Worm (Caenorhabditis elegans) whole organism, L1 larva: ENCODE measurements around the gene apx-1.

Experiments used
- C16A3.4 ChIP-seq: fragments of 150-350 bp; optimal IDR thresholded peaks from 2 replicates; lab custom pipeline; 2014; ENCODE audit warnings: missing biosample characterization, missing genetic modification characterization
- skn-1 ChIP-seq: fragments of 150-350 bp; optimal IDR thresholded peaks from 2 replicates; lab custom pipeline; 2014; ENCODE audit warnings: missing biosample characterization, missing genetic modification characterization
- snu-23 ChIP-seq: sonication (generic microtip); optimal IDR thresholded peaks from 2 replicates; lab custom pipeline; 2016; ENCODE audit warnings: missing genetic modification characterization, missing compliant biosample characterization
- sup-37 ChIP-seq: fragments of 200-800 bp; sonication (Bioruptor generic); optimal IDR thresholded peaks from 2 replicates; lab custom pipeline; 2018; ENCODE audit warnings: mild to moderate bottlenecking, missing genetic modification characterization, missing compliant biosample characterization

DNA sequence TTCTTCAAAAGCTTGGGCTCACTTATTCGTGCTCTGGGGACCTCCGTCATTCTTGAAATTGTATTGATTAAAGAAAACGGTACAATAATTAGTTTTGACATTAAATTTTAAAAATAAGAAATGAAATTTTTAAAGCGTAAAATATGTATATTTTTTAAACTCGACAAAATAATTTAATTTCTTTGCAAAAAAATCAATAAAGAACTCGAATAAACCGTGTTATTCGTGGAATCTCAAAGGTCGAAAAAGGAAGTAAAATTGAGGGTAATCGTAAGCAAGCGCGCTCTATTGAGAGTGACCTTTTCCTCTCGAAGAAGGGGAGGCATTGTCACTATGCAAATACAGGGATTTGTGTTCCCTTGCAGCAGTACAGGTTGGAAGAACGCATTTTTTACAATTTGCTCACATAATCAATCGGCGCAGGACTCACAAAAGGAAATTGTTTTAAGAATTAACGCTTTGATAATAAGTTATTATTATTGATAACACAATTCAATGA, 15.0 kb upstream of the apx-1 start, which contains the start of gene Y73C8B.2:
- no peak for TF ChIP-seq sup-37
- peak; percentile 22 for TF ChIP-seq C16A3.4 (tag; lab: Kevin White, UChicago)
- peak; percentile 28 for TF ChIP-seq snu-23
- peak; percentile 11 for TF ChIP-seq skn-1 (tag; lab: Kevin White, UChicago)
